Fruit fly (Drosophila melanogaster): ENCODE data around the gene CG32647.

The CG32647 gene

dm6 chrX:12777195-12777594 is 7.6 kb downstream of the CG32647 start:
- TF ChIP-seq HLH106 (tag; optimal IDR thresholded peaks at IDR 0.05), result no peak
- TF ChIP-seq woc (GFP tag; optimal IDR thresholded peaks at IDR 0.05), result no peak
- no peak for TF ChIP-seq OdsH (GFP tag; optimal IDR thresholded peaks at IDR 0.05)
- no peak for TF ChIP-seq Sp1 (GFP tag; optimal IDR thresholded peaks at IDR 0.05)
- no peak for TF ChIP-seq Vsx2 (GFP tag; optimal IDR thresholded peaks at IDR 0.05; ENCODE audit: partially characterized antibody)
- no peak for TF ChIP-seq N (GFP tag; optimal IDR thresholded peaks at IDR 0.05)
- TF ChIP-seq Rel (GFP tag; optimal IDR thresholded peaks at IDR 0.05), result no peak
- TF ChIP-seq Rel (tag; optimal IDR thresholded peaks at IDR 0.05), result no peak
- TF ChIP-seq h (GFP tag; optimal IDR thresholded peaks at IDR 0.05), result no peak
- no peak for TF ChIP-seq dsf (GFP tag; optimal IDR thresholded peaks at IDR 0.05; ENCODE audit: borderline replicate concordance)
- no peak for TF ChIP-seq pan (optimal IDR thresholded peaks at IDR 0.05)
- TF ChIP-seq Hr83 (GFP tag; optimal IDR thresholded peaks at IDR 0.05; ENCODE audit: poor library complexity, severe bottlenecking), result no peak
- no peak for TF ChIP-seq dmrt93B (GFP tag; optimal IDR thresholded peaks at IDR 0.05)
- no peak for TF ChIP-seq Jra (GFP tag; optimal IDR thresholded peaks at IDR 0.05)
- TF ChIP-seq foxo (GFP tag; optimal IDR thresholded peaks at IDR 0.05), result no peak
- TF ChIP-seq Myc (optimal IDR thresholded peaks at IDR 0.05), result no peak
- TF ChIP-seq sv (GFP tag; optimal IDR thresholded peaks at IDR 0.05), result no peak
- no peak for TF ChIP-seq br (GFP tag; optimal IDR thresholded peaks at IDR 0.05)

dm6 chrX:12766286-12766685 is 18.5 kb downstream of the CG32647 start:
- TF ChIP-seq CG32264 (GFP tag; optimal IDR thresholded peaks at IDR 0.05), result no peak
- no peak for TF ChIP-seq lola (GFP tag; optimal IDR thresholded peaks at IDR 0.05)
- TF ChIP-seq Hr83 (GFP tag; optimal IDR thresholded peaks at IDR 0.05; ENCODE audit: poor library complexity, severe bottlenecking), result no peak
- TF ChIP-seq sage (GFP tag; optimal IDR thresholded peaks at IDR 0.05), result no peak
- TF ChIP-seq Hnf4 (GFP tag; optimal IDR thresholded peaks at IDR 0.05), result peak; percentile 10
- TF ChIP-seq fru (GFP tag; optimal IDR thresholded peaks at IDR 0.05), result peak; percentile 1
- no peak for TF ChIP-seq Dfd (GFP tag; optimal IDR thresholded peaks at IDR 0.05)
- peak; percentile 15 for TF ChIP-seq psq (GFP tag; optimal IDR thresholded peaks at IDR 0.05)

- no peak for TF ChIP-seq OdsH (GFP tag; optimal IDR thresholded peaks at IDR 0.05)
- no peak for TF ChIP-seq lola (GFP tag; optimal IDR thresholded peaks at IDR 0.05)
- TF ChIP-seq CG9705 (GFP tag; optimal IDR thresholded peaks at IDR 0.05), result no peak
- no peak for TF ChIP-seq sage (GFP tag; optimal IDR thresholded peaks at IDR 0.05)
- TF ChIP-seq Rel (GFP tag; optimal IDR thresholded peaks at IDR 0.05), result no peak
- TF ChIP-seq Rel (tag; optimal IDR thresholded peaks at IDR 0.05), result no peak
- no peak for TF ChIP-seq Abd-B (GFP tag; optimal IDR thresholded peaks at IDR 0.05)
- TF ChIP-seq foxo (GFP tag; optimal IDR thresholded peaks at IDR 0.05), result no peak
- TF ChIP-seq dl (GFP tag; optimal IDR thresholded peaks at IDR 0.05; ENCODE audit: insufficient read depth in 1 of 2, partially characterized antibody in 2 of 2), result no peak
- no peak for TF ChIP-seq Dfd (GFP tag; optimal IDR thresholded peaks at IDR 0.05)
- TF ChIP-seq br (GFP tag; optimal IDR thresholded peaks at IDR 0.05), result no peak
- no peak for TF ChIP-seq tai (GFP tag; optimal IDR thresholded peaks at IDR 0.05)
These were observed 19.0 kb downstream of the CG32647 start for dm6 chrX:12765736-12766135.

- no peak for TF ChIP-seq N (GFP tag; optimal IDR thresholded peaks at IDR 0.05)
- no peak for TF ChIP-seq GATAd (GFP tag; optimal IDR thresholded peaks at IDR 0.05)
- no peak for TF ChIP-seq rgr (GFP tag; optimal IDR thresholded peaks at IDR 0.05)
- TF ChIP-seq Hr83 (GFP tag; optimal IDR thresholded peaks at IDR 0.05; ENCODE audit: poor library complexity, severe bottlenecking), result no peak
- TF ChIP-seq Mio (GFP tag; optimal IDR thresholded peaks at IDR 0.05), result no peak
- no peak for TF ChIP-seq Abd-B (GFP tag; optimal IDR thresholded peaks at IDR 0.05)
- no peak for TF ChIP-seq h (GFP tag; optimal IDR thresholded peaks at IDR 0.05)
- TF ChIP-seq sv (GFP tag; optimal IDR thresholded peaks at IDR 0.05), result no peak
- TF ChIP-seq pan (optimal IDR thresholded peaks at IDR 0.05), result no peak
- no peak for TF ChIP-seq HLH106 (tag; optimal IDR thresholded peaks at IDR 0.05)
- no peak for TF ChIP-seq OdsH (GFP tag; optimal IDR thresholded peaks at IDR 0.05)
- TF ChIP-seq fru (GFP tag; optimal IDR thresholded peaks at IDR 0.05), result no peak
- TF ChIP-seq CG32264 (GFP tag; optimal IDR thresholded peaks at IDR 0.05), result no peak
- no peak for TF ChIP-seq CrebA (GFP tag; optimal IDR thresholded peaks at IDR 0.05; ENCODE audit: borderline replicate concordance)
- TF ChIP-seq dmrt93B (GFP tag; optimal IDR thresholded peaks at IDR 0.05), result no peak
- TF ChIP-seq Hnf4 (GFP tag; optimal IDR thresholded peaks at IDR 0.05), result no peak
These were observed 19.7 kb downstream of the CG32647 start, which contains the start of gene Agpat1 for dm6 chrX:12765076-12765475. TSS of gene Agpat1 (plus strand) at chrX:12765266.
